Worm (Caenorhabditis elegans): ENCODE data around the gene try-1.

ce11 chrII:4948118-4948517 is 1.2 kb downstream of the try-1 start:
- no peak for TF ChIP-seq T22C8.4 (GFP tag; IDR thresholded peaks at IDR 0.05)
- no peak for TF ChIP-seq flt-1 (GFP tag; IDR thresholded peaks at IDR 0.05)
- TF ChIP-seq ztf-29 (GFP tag; IDR thresholded peaks at IDR 0.05), result no peak
- no peak for TF ChIP-seq cog-1 (tag; optimal IDR thresholded peaks at IDR 0.05)
- TF ChIP-seq med-1 (GFP tag; optimal IDR thresholded peaks at IDR 0.05; ENCODE audit: insufficient read depth), result no peak
- no peak for TF ChIP-seq ref-1 (GFP tag; conservative IDR thresholded peaks at IDR 0.05)

Data from whole organism, midembryonic.